Worm (Caenorhabditis elegans): ENCODE measurements around the gene alkb-1.

DNA sequence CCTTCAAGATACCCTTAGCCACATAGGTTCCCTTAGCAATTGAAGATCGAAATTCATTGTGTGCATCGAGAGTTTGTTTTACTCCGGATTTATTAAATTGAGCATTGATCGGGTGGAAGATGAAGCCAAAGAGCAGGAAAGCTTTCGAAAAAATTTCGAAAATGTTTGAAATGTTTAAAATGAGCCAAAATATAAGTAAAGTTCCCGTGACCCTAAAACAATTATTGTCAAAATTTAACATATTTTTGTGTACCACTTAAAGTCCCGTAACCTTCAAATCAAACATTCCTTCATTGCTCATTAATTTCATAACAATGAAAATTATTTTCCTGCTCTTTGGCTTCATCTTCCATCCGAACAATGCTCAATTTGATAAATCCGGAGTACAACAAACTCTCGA, 32.7 kb downstream of the alkb-1 start, which contains the start of gene scl-17:
- TF ChIP-seq dao-5 (tag; optimal IDR thresholded peaks at IDR 0.05): no peak
- no peak for TF ChIP-seq him-1 (tag; optimal IDR thresholded peaks at IDR 0.05)
- no peak for TF ChIP-seq W03F9.2 (tag; optimal IDR thresholded peaks at IDR 0.05)

Measured in whole organism, L4/young adult.